Worm (Caenorhabditis elegans) whole organism, late embryonic: ENCODE data around the gene lap-1.

Source experiments
- F13H6.1 ChIP-seq: sonication (generic microtip); optimal IDR thresholded peaks from 2 replicates; lab custom pipeline; 2016; ENCODE audit warnings: missing genetic modification characterization, missing compliant biosample characterization
- K02D7.2 ChIP-seq: sonication (generic microtip); optimal IDR thresholded peaks from 2 replicates; lab custom pipeline; 2017; ENCODE audit warnings: mild to moderate bottlenecking, missing genetic modification characterization, missing compliant biosample characterization
- T23F11.4 ChIP-seq: fragments of 200-800 bp; sonication (Bioruptor generic); optimal IDR thresholded peaks from 2 replicates; lab custom pipeline; 2018; ENCODE audit warnings: mild to moderate bottlenecking, missing genetic modification characterization, missing compliant biosample characterization
- Y22D7AL.16 ChIP-seq: sonication (generic microtip); optimal IDR thresholded peaks from 2 replicates; lab custom pipeline; 2016; ENCODE audit warnings: missing genetic modification characterization, missing compliant biosample characterization
- ahr-1 ChIP-seq: sonication (generic microtip); optimal IDR thresholded peaks from 2 replicates; lab custom pipeline; 2016; ENCODE audit warnings: missing genetic modification characterization, missing compliant biosample characterization
- ceh-14 ChIP-seq: sonication (generic microtip); optimal IDR thresholded peaks from 2 replicates; lab custom pipeline; 2016; ENCODE audit warnings: missing genotype, missing genetic modification characterization, missing compliant biosample characterization
- ceh-19 ChIP-seq: fragments of 200-800 bp; sonication (Bioruptor generic); optimal IDR thresholded peaks from 2 replicates; lab custom pipeline; 2018; ENCODE audit warnings: mild to moderate bottlenecking, missing genetic modification characterization, missing compliant biosample characterization
- ceh-2 ChIP-seq: sonication (generic microtip); optimal IDR thresholded peaks from 2 replicates; lab custom pipeline; 2016; ENCODE audit warnings: missing genotype, missing genetic modification characterization, missing compliant biosample characterization
- ceh-22 ChIP-seq: sonication (generic microtip); optimal IDR thresholded peaks from 2 replicates; lab custom pipeline; 2017; ENCODE audit warnings: missing biosample characterization, missing genetic modification characterization
- ceh-24 ChIP-seq: sonication (generic microtip); optimal IDR thresholded peaks from 2 replicates; lab custom pipeline; 2016; ENCODE audit warnings: mild to moderate bottlenecking, missing genetic modification characterization, missing compliant biosample characterization
- ceh-30 ChIP-seq: fragments of 150-350 bp; optimal IDR thresholded peaks from 2 replicates; lab custom pipeline; 2014; ENCODE audit warnings: missing biosample characterization, missing genetic modification characterization
- ceh-31 ChIP-seq: sonication (generic microtip); optimal IDR thresholded peaks from 2 replicates; lab custom pipeline; 2016; ENCODE audit warnings: missing genetic modification characterization, missing compliant biosample characterization
- ceh-45 ChIP-seq: fragments of 200-800 bp; sonication (Bioruptor generic); IDR thresholded peaks from 2 replicates; pipeline ENCODE4 v1.3.6; 2022; ENCODE audit warnings: missing genetic modification reagents, missing genetic modification characterization, missing compliant biosample characterization
- ceh-48 ChIP-seq: sonication (generic microtip); optimal IDR thresholded peaks from 2 replicates; lab custom pipeline; 2016; ENCODE audit warnings: missing genetic modification characterization, inconsistent platforms, missing compliant biosample characterization
- ceh-9 ChIP-seq: sonication (generic microtip); optimal IDR thresholded peaks from 2 replicates; lab custom pipeline; 2016; ENCODE audit warnings: mild to moderate bottlenecking, missing genetic modification characterization, inconsistent platforms, missing compliant biosample characterization
- dmd-4 ChIP-seq: sonication (generic microtip); optimal IDR thresholded peaks from 2 replicates; lab custom pipeline; 2016; ENCODE audit warnings: borderline replicate concordance, missing genetic modification characterization, missing compliant biosample characterization
- dve-1 ChIP-seq: sonication (generic microtip); optimal IDR thresholded peaks from 2 replicates; lab custom pipeline; 2017; ENCODE audit warnings: antibody characterized with exemption, mild to moderate bottlenecking, missing genetic modification characterization, missing compliant biosample characterization
- elt-2 ChIP-seq: sonication (generic microtip); optimal IDR thresholded peaks from 2 replicates; lab custom pipeline; 2016; ENCODE audit warnings: missing genetic modification reagents, missing genetic modification characterization, missing compliant biosample characterization
- ets-4 ChIP-seq: sonication (generic microtip); optimal IDR thresholded peaks from 2 replicates; lab custom pipeline; 2016; ENCODE audit warnings: missing genetic modification characterization, missing compliant biosample characterization
- fax-1 ChIP-seq: sonication (generic microtip); optimal IDR thresholded peaks from 2 replicates; lab custom pipeline; 2016; ENCODE audit warnings: missing genotype, missing genetic modification characterization, missing compliant biosample characterization
- gmeb-2 ChIP-seq: sonication (generic microtip); optimal IDR thresholded peaks from 2 replicates; lab custom pipeline; 2016; ENCODE audit warnings: missing genetic modification characterization, inconsistent platforms, missing compliant biosample characterization
- hlh-13 ChIP-seq: fragments of 200-800 bp; sonication (Bioruptor generic); optimal IDR thresholded peaks from 2 replicates; lab custom pipeline; 2018; ENCODE audit warnings: mild to moderate bottlenecking, missing genetic modification characterization, missing compliant biosample characterization
- hlh-6 ChIP-seq: sonication (generic microtip); optimal IDR thresholded peaks from 2 replicates; lab custom pipeline; 2016; ENCODE audit warnings: missing genotype, missing genetic modification characterization, missing compliant biosample characterization
- lim-6 ChIP-seq: sonication (generic microtip); optimal IDR thresholded peaks from 2 replicates; lab custom pipeline; 2016; ENCODE audit warnings: missing genetic modification characterization, missing compliant biosample characterization
- madf-2 ChIP-seq: sonication (generic microtip); optimal IDR thresholded peaks from 2 replicates; lab custom pipeline; 2017; ENCODE audit warnings: missing genetic modification characterization, missing compliant biosample characterization
- nfya-1 ChIP-seq: sonication (generic microtip); optimal IDR thresholded peaks from 2 replicates; lab custom pipeline; 2017; ENCODE audit warnings: missing genetic modification characterization, mild to moderate bottlenecking, missing compliant biosample characterization, antibody characterized with exemption, moderate library complexity
- nhr-11 ChIP-seq: fragments of 150-350 bp; optimal IDR thresholded peaks from 2 replicates; lab custom pipeline; 2014; ENCODE audit warnings: missing biosample characterization, missing genetic modification characterization
- nhr-232 ChIP-seq: sonication (generic microtip); optimal IDR thresholded peaks from 2 replicates; lab custom pipeline; 2016; ENCODE audit warnings: missing genetic modification characterization, missing compliant biosample characterization
- npax-4 ChIP-seq: sonication (generic microtip); optimal IDR thresholded peaks from 2 replicates; lab custom pipeline; 2016; ENCODE audit warnings: missing genetic modification characterization, missing compliant biosample characterization
- odd-2 ChIP-seq: sonication (generic microtip); optimal IDR thresholded peaks from 2 replicates; lab custom pipeline; 2017; ENCODE audit warnings: antibody characterized with exemption, mild to moderate bottlenecking, missing genetic modification characterization, missing compliant biosample characterization
- pax-1 ChIP-seq: fragments of 150-350 bp; optimal IDR thresholded peaks from 2 replicates; lab custom pipeline; 2014; ENCODE audit warnings: missing biosample characterization, missing genetic modification characterization
- pqm-1 ChIP-seq: sonication (generic microtip); optimal IDR thresholded peaks from 2 replicates; lab custom pipeline; 2016; ENCODE audit warnings: missing genetic modification characterization, missing compliant biosample characterization
- ref-2 ChIP-seq: sonication (generic microtip); optimal IDR thresholded peaks from 2 replicates; lab custom pipeline; 2016; ENCODE audit warnings: missing genetic modification characterization, missing compliant biosample characterization
- rnt-1 ChIP-seq: sonication (generic microtip); optimal IDR thresholded peaks from 2 replicates; lab custom pipeline; 2016; ENCODE audit warnings: missing genetic modification characterization, missing compliant biosample characterization
- sdc-2 ChIP-seq: sonication (generic microtip); optimal IDR thresholded peaks from 2 replicates; lab custom pipeline; 2016; ENCODE audit warnings: missing genotype, missing genetic modification characterization, missing compliant biosample characterization
- sox-2 ChIP-seq: fragments of 200-800 bp; sonication (Bioruptor generic); IDR thresholded peaks from 2 replicates; pipeline ENCODE4 v1.3.6; 2022; ENCODE audit warnings: missing genetic modification reagents, missing genetic modification characterization, missing compliant biosample characterization
- sox-4 ChIP-seq: sonication (generic microtip); optimal IDR thresholded peaks from 2 replicates; lab custom pipeline; 2017; ENCODE audit warnings: mild to moderate bottlenecking, missing genetic modification characterization, inconsistent platforms, missing compliant biosample characterization
- tbx-2 ChIP-seq: sonication (generic microtip); optimal IDR thresholded peaks from 2 replicates; lab custom pipeline; 2016; ENCODE audit warnings: missing genetic modification characterization, missing compliant biosample characterization
- tbx-7 ChIP-seq: sonication (generic microtip); optimal IDR thresholded peaks from 2 replicates; lab custom pipeline; 2016; ENCODE audit warnings: missing genotype, missing genetic modification characterization, missing compliant biosample characterization
- ttx-3 ChIP-seq: sonication (generic microtip); optimal IDR thresholded peaks from 2 replicates; lab custom pipeline; 2016; ENCODE audit warnings: missing genetic modification reagents, missing genetic modification characterization, missing compliant biosample characterization
- unc-3 ChIP-seq, 2 experiments: fragments of 200-800 bp in 1 of 2; sonication (Bioruptor generic) in 1 of 2; sonication (generic microtip) in 1 of 2; conservative IDR thresholded peaks in 1 of 2; optimal IDR thresholded peaks in 1 of 2; 2 replicates each; pipeline versions ENCODE4 v1.3.6 to Lab custom; 2016 to 2022; ENCODE audit warnings: missing compliant biosample characterization in 2 of 2, missing genetic modification characterization in 2 of 2, missing genetic modification reagents in 1 of 2
- unc-42 ChIP-seq: sonication (generic microtip); optimal IDR thresholded peaks from 2 replicates; lab custom pipeline; 2016; ENCODE audit warnings: missing genotype, missing genetic modification characterization, missing compliant biosample characterization
- unc-55 ChIP-seq: sonication (generic microtip); optimal IDR thresholded peaks from 2 replicates; lab custom pipeline; 2017; ENCODE audit warnings: missing biosample characterization, missing genetic modification reagents, missing genetic modification characterization
- unc-86 ChIP-seq: sonication (generic microtip); optimal IDR thresholded peaks from 2 replicates; lab custom pipeline; 2016; ENCODE audit warnings: missing genetic modification characterization, missing compliant biosample characterization
- zip-5 ChIP-seq: sonication (generic microtip); optimal IDR thresholded peaks from 2 replicates; lab custom pipeline; 2016; ENCODE audit warnings: missing genetic modification characterization, missing compliant biosample characterization

lap-1 gene

DNA sequence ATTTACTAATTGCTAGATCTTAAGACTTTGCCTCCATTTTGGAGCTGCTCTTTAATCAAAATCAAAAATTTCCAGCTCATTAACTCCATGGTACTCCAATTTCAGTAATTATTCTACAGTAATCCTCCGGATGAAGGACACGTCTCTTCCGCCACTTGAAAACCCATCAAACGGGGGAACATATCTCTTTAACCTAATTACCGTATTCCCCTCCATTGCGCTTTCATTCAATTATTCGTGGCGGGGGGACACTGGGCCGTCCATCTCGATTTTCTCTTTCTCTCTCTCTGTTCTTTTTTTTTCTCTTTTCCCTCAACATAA, 15.1 kb upstream of the lap-1 start:
- no peak for TF ChIP-seq unc-86 (tag; lab: Kevin White, UChicago)
- TF ChIP-seq ceh-31: peak; percentile 67
- no peak for TF ChIP-seq K02D7.2 (tag; lab: Kevin White, UChicago)
- peak; percentile 99 for TF ChIP-seq unc-42 (tag; lab: Kevin White, UChicago)

ce11 chrIII:8413501-8413900, 11.8 kb upstream of the lap-1 start:
- TF ChIP-seq rnt-1 (tag; lab: Kevin White, UChicago) (no peak), ahr-1 (no peak), unc-42 (tag; lab: Kevin White, UChicago) (no peak), tbx-2 (tag; lab: Kevin White, UChicago) (no peak), nhr-232 (tag; lab: Kevin White, UChicago) (no peak), T23F11.4 (GFP tag; lab: Kevin White, UChicago) (no peak), ceh-31 (no peak), sox-4 (tag; lab: Kevin White, UChicago) (no peak), ceh-48 (tag; lab: Kevin White, UChicago) (no peak), ceh-24 (no peak), lim-6 (tag; lab: Kevin White, UChicago) (no peak), gmeb-2 (tag; lab: Kevin White, UChicago) (no peak), ceh-9 (tag; lab: Kevin White, UChicago) (no peak), zip-5 (tag; lab: Kevin White, UChicago) (no peak)

DNA sequence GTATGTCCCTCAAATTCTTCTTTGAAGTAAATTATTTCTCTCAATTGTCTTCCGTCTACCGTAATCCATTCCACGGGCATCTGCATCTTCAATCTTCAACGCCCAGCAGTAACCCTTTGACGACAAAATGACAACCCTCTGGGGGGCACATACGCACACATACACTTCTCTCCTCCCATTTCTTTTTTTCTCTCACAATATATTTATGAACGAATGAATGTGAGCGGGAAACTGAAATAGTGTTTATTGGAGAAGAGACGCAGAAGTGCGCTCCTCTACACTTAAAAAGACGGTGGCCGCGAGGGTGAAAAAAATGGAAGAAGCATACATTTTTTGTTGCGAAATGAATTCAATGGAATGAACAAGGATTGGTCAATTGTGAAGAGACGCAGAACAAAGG, 10.2 kb upstream of the lap-1 start:
- TF ChIP-seq sdc-2 (no peak), pax-1 (tag; lab: Kevin White, UChicago) (no peak), madf-2 (tag; lab: Kevin White, UChicago) (no peak), unc-55 (GFP tag; lab: Kevin White, UChicago) (peak; percentile 93), unc-3 (GFP tag; conservative IDR thresholded peaks at IDR 0.05; lab: Robert Waterston, UW) (no peak), unc-3 (tag; optimal IDR thresholded peaks at IDR 0.05; lab: Kevin White, UChicago) (peak; percentile 44), ref-2 (peak; percentile 67), tbx-2 (tag; lab: Kevin White, UChicago) (peak; percentile 12), nhr-11 (no peak), ttx-3 (tag; lab: Kevin White, UChicago) (no peak), ceh-2 (tag; lab: Kevin White, UChicago) (peak; percentile 13), fax-1 (no peak), dve-1 (tag; lab: Kevin White, UChicago) (peak; percentile 27), hlh-6 (tag; lab: Kevin White, UChicago) (no peak), ceh-24 (no peak), unc-42 (tag; lab: Kevin White, UChicago) (peak; percentile 46), Y22D7AL.16 (no peak), sox-2 (no peak), tbx-7 (no peak), pqm-1 (tag; lab: Kevin White, UChicago) (no peak), hlh-13 (GFP tag; lab: Kevin White, UChicago) (no peak), ceh-30 (tag; lab: Kevin White, UChicago) (no peak), ceh-19 (GFP tag; lab: Kevin White, UChicago) (no peak), ahr-1 (no peak), F13H6.1 (tag; lab: Kevin White, UChicago) (no peak), ceh-31 (peak; percentile 75), ets-4 (tag; lab: Kevin White, UChicago) (peak; percentile 13), elt-2 (tag; lab: Kevin White, UChicago) (no peak), ceh-14 (no peak), ceh-22 (tag; lab: Kevin White, UChicago) (no peak), rnt-1 (tag; lab: Kevin White, UChicago) (no peak), ceh-45 (GFP tag; lab: Robert Waterston, UW) (no peak), dmd-4 (tag; lab: Kevin White, UChicago) (peak; percentile 23), nfya-1 (tag; lab: Kevin White, UChicago) (peak; percentile 91), npax-4 (tag; lab: Kevin White, UChicago) (no peak), odd-2 (tag; lab: Kevin White, UChicago) (no peak)
